Worm (Caenorhabditis elegans) whole organism, L1 larva: ENCODE data around the gene hlh-19.

Experiments used
- C16A3.4 ChIP-seq: fragments of 150-350 bp; optimal IDR thresholded peaks from 2 replicates; lab custom pipeline; 2014; ENCODE audit warnings: missing biosample characterization, missing genetic modification characterization
- F16B12.6 ChIP-seq: fragments of 150-350 bp; optimal IDR thresholded peaks from 2 replicates; lab custom pipeline; 2014; ENCODE audit warnings: missing biosample characterization, missing genetic modification characterization
- Y116A8C.19 ChIP-seq: sonication (generic microtip); optimal IDR thresholded peaks from 2 replicates; lab custom pipeline; 2016; ENCODE audit warnings: missing compliant biosample characterization, missing genetic modification characterization, borderline replicate concordance
- aha-1 ChIP-seq: fragments of 150-350 bp; optimal IDR thresholded peaks from 2 replicates; lab custom pipeline; 2014; ENCODE audit warnings: missing biosample characterization, missing genetic modification characterization
- ceh-82 ChIP-seq, 3 experiments: fragments of 150-350 bp in 1 of 3; sonication (generic microtip) in 2 of 3; optimal IDR thresholded peaks; 2 replicates each; lab custom pipeline; 2014 to 2017; ENCODE audit warnings: missing biosample characterization in 3 of 3, missing genetic modification characterization in 3 of 3
- efl-1 ChIP-seq, 4 experiments: fragments of 150-350 bp; optimal IDR thresholded peaks in 3 of 4; peaks in 1 of 4; 1 replicate in 1 of 4; 2 replicates in 3 of 4; lab custom pipeline; 2014; ENCODE audit warnings: missing biosample characterization in 2 of 4, missing genetic modification characterization in 2 of 4, missing genetic modification reagents in 2 of 4
- egl-13 ChIP-seq: sonication (generic microtip); optimal IDR thresholded peaks from 2 replicates; lab custom pipeline; 2016; ENCODE audit warnings: missing genotype, missing genetic modification reagents, missing genetic modification characterization, missing compliant biosample characterization
- elt-2 ChIP-seq: sonication (generic microtip); optimal IDR thresholded peaks from 2 replicates; lab custom pipeline; 2016; ENCODE audit warnings: missing genetic modification characterization, mild to moderate bottlenecking, inconsistent platforms, missing compliant biosample characterization, missing genetic modification reagents
- fkh-10 ChIP-seq: sonication (generic microtip); optimal IDR thresholded peaks from 2 replicates; lab custom pipeline; 2017; ENCODE audit warnings: missing biosample characterization, missing genetic modification reagents, missing genetic modification characterization
- grh-1 ChIP-seq: fragments of 200-800 bp; sonication (Bioruptor generic); IDR thresholded peaks from 2 replicates; pipeline ENCODE4 v1.3.6; 2022; ENCODE audit warnings: missing genetic modification reagents, missing genetic modification characterization, missing compliant biosample characterization
- hlh-4 ChIP-seq: sonication (generic microtip); optimal IDR thresholded peaks from 2 replicates; lab custom pipeline; 2016; ENCODE audit warnings: mild to moderate bottlenecking, missing genetic modification characterization, missing compliant biosample characterization
- irx-1 ChIP-seq: sonication (generic microtip); optimal IDR thresholded peaks from 2 replicates; lab custom pipeline; 2016; ENCODE audit warnings: missing genetic modification characterization, missing compliant biosample characterization
- lin-35 ChIP-seq, 2 experiments: fragments of 150-350 bp; optimal IDR thresholded peaks; 2 replicates each; lab custom pipeline; 2014; ENCODE audit warnings: missing biosample characterization in 2 of 2, missing genetic modification characterization in 2 of 2, missing genetic modification reagents in 2 of 2
- lir-3 ChIP-seq: sonication (generic microtip); optimal IDR thresholded peaks from 2 replicates; lab custom pipeline; 2016; ENCODE audit warnings: mild to moderate bottlenecking, missing genetic modification characterization, moderate library complexity, missing compliant biosample characterization; ENCODE audit not compliant: poor library complexity
- nhr-11 ChIP-seq: fragments of 150-350 bp; optimal IDR thresholded peaks from 2 replicates; lab custom pipeline; 2014; ENCODE audit warnings: missing biosample characterization, missing genetic modification characterization
- nhr-237 ChIP-seq: fragments of 150-350 bp; optimal IDR thresholded peaks from 2 replicates; lab custom pipeline; 2014; ENCODE audit warnings: missing biosample characterization, missing genetic modification characterization
- nhr-71 ChIP-seq: sonication (generic microtip); optimal IDR thresholded peaks from 2 replicates; lab custom pipeline; 2016; ENCODE audit warnings: mild to moderate bottlenecking, missing genetic modification characterization, moderate library complexity, missing compliant biosample characterization
- nhr-77 ChIP-seq: fragments of 150-350 bp; optimal IDR thresholded peaks from 2 replicates; lab custom pipeline; 2014; ENCODE audit warnings: missing biosample characterization, missing genetic modification characterization
- nhr-90 ChIP-seq: sonication (generic microtip); optimal IDR thresholded peaks from 2 replicates; lab custom pipeline; 2016; ENCODE audit warnings: mild to moderate bottlenecking, missing genetic modification characterization, missing compliant biosample characterization; ENCODE audit not compliant: poor library complexity
- pqm-1 ChIP-seq: sonication (generic microtip); optimal IDR thresholded peaks from 3 replicates; lab custom pipeline; 2017; ENCODE audit warnings: missing biosample characterization, missing genetic modification characterization
- rnt-1 ChIP-seq: sonication (generic microtip); optimal IDR thresholded peaks from 2 replicates; lab custom pipeline; 2016; ENCODE audit warnings: mild to moderate bottlenecking, missing genetic modification characterization, moderate library complexity, missing compliant biosample characterization
- snpc-4 ChIP-seq: fragments of 150-350 bp; optimal IDR thresholded peaks from 2 replicates; lab custom pipeline; 2014; ENCODE audit warnings: missing biosample characterization, missing genetic modification characterization
- snu-23 ChIP-seq: sonication (generic microtip); optimal IDR thresholded peaks from 2 replicates; lab custom pipeline; 2016; ENCODE audit warnings: missing genetic modification characterization, missing compliant biosample characterization
- sox-4 ChIP-seq: sonication (generic microtip); optimal IDR thresholded peaks from 2 replicates; lab custom pipeline; 2016; ENCODE audit warnings: missing genetic modification characterization, missing compliant biosample characterization
- sup-37 ChIP-seq: fragments of 200-800 bp; sonication (Bioruptor generic); optimal IDR thresholded peaks from 2 replicates; lab custom pipeline; 2018; ENCODE audit warnings: mild to moderate bottlenecking, missing genetic modification characterization, missing compliant biosample characterization
- swsn-7 ChIP-seq: sonication (generic microtip); optimal IDR thresholded peaks from 2 replicates; lab custom pipeline; 2016; ENCODE audit warnings: missing genetic modification characterization, missing compliant biosample characterization
- unc-30 ChIP-seq: sonication (generic microtip); optimal IDR thresholded peaks from 2 replicates; lab custom pipeline; 2017; ENCODE audit warnings: missing biosample characterization, missing genetic modification characterization
- unc-86 ChIP-seq: sonication (generic microtip); optimal IDR thresholded peaks from 2 replicates; lab custom pipeline; 2016; ENCODE audit warnings: missing genetic modification characterization, missing compliant biosample characterization
- zip-4 ChIP-seq: fragments of 200-800 bp; sonication (Bioruptor generic); optimal IDR thresholded peaks from 2 replicates; lab custom pipeline; 2018; ENCODE audit warnings: mild to moderate bottlenecking, missing genetic modification characterization, moderate library complexity, missing compliant biosample characterization

The hlh-19 gene

ce11 chrX:573270-573669, 16.2 kb upstream of the hlh-19 start (continued):
- TF ChIP-seq snu-23 (GFP tag; lab: Kevin White, UChicago), result peak; percentile 64
- TF ChIP-seq C16A3.4 (tag; lab: Kevin White, UChicago), result peak; percentile 11
- TF ChIP-seq zip-4 (GFP tag; lab: Kevin White, UChicago), result peak; percentile 95
- peak; percentile 33 for TF ChIP-seq nhr-90
- peak; percentile 41 for TF ChIP-seq fkh-10 (GFP tag; lab: Kevin White, UChicago)
- peak; percentile 69 to 87 (median 87) for TF ChIP-seq ceh-82 (tag; optimal IDR thresholded peaks at IDR 0.05; lab: Kevin White, UChicago)
- TF ChIP-seq Y116A8C.19 (tag; lab: Kevin White, UChicago), result no peak
- peak; percentile 52 for TF ChIP-seq swsn-7
- TF ChIP-seq, all 84 proteins: peak for 37

DNA sequence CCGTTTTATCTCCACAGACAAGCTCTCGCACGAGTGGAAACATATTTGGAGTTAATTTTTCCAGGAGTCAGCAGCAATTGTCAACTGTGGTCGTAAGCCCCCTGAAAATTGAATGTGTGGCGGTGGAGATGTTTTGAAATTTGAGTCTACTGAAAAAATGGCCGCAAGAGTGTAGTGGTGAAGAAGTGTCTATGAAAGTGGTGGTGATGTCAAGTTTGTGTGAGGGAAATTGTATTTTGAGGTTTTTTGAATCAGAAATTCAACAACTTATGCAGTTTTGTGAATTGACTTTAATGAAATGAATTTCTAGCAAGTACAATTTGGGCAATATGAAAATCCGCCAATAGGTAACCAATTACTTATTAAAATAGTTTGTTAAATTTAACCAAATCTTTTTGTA, 15.5 kb upstream of the hlh-19 start, which contains the start of gene mrp-2:
TSS of gene mrp-2 (minus strand) at position 101 of the 400 bp plus-strand sequence.
- TF ChIP-seq grh-1 (GFP tag; lab: Robert Waterston, UW) (no peak), efl-1 (optimal IDR thresholded peaks at IDR 0.05; lab: Kevin White, UChicago) (no peak), efl-1 (GFP tag; optimal IDR thresholded peaks at IDR 0.05 in 1 of 2; lab: Kevin White, UChicago) (peak in 1 of 2 experiments; percentile 53)

- TF ChIP-seq egl-13 (tag; lab: Kevin White, UChicago), result no peak
- TF ChIP-seq snpc-4 (tag; lab: Kevin White, UChicago), result peak; percentile 42
- TF ChIP-seq pqm-1 (tag; lab: Kevin White, UChicago), result no peak
- TF ChIP-seq, all 84 proteins: peak for 1
Measured at ce11 chrX:571367-571766, 14.3 kb upstream of the hlh-19 start.

- TF ChIP-seq nhr-237 (tag; lab: Kevin White, UChicago), result no peak
- TF ChIP-seq irx-1 (tag; lab: Kevin White, UChicago), result no peak
- TF ChIP-seq nhr-11, result no peak
- no peak for TF ChIP-seq nhr-71 (tag; lab: Kevin White, UChicago)
- no peak for TF ChIP-seq lir-3 (tag; lab: Kevin White, UChicago)
- TF ChIP-seq unc-30, result no peak
- TF ChIP-seq rnt-1 (tag; lab: Kevin White, UChicago), result no peak
- no peak for TF ChIP-seq hlh-4 (tag; lab: Kevin White, UChicago)
- no peak for TF ChIP-seq aha-1 (tag; lab: Kevin White, UChicago)
Measured at ce11 chrX:557857-558256, 762 bp upstream of the hlh-19 start, which contains the start of gene nas-38. TSS of gene nas-38 (plus strand) at chrX:558157.

DNA sequence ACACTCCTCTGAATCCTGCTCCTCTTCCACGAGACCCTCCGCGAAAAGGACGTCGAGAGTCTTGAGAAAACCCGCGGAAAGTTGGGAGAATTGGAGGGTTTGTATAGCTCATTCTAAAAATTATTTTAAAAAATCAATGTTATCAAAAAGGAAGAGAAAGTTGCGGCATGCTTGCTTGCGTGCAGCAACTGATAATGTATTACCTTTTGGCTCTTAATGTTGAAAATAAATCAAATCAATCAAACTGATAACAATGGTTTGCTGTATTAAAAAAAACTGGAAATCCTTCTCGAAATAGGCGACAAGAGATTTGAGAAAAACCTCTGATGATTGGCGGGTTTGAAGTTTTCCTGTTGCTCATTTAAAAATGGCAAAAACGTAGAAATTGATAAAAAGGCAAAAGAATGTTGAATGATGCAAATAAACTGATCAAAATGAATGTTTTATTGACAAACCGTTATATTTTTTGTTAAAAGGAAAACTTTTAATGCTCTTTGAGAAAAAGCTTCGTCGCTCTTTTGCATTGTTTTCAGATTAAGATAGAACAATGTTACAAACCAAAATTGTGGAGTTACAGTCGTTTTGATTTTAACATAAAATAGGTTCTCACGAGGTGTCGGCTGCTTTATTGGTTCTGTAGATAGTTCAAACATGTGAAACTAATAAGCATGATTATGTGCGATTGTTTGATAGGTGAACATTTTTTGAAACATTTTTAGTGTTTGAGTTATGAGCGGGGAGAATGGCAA, 1.9 kb downstream of the hlh-19 start:
- TF ChIP-seq nhr-77 (tag; lab: Kevin White, UChicago) (no peak), F16B12.6 (no peak), unc-86 (no peak), elt-2 (peak; percentile 66)

- TF ChIP-seq sox-4 (tag; lab: Kevin White, UChicago), result no peak
- no peak for TF ChIP-seq egl-13 (tag; lab: Kevin White, UChicago)
Measured at ce11 chrX:553875-554274, 3.2 kb downstream of the hlh-19 start, which contains the start of gene F57C12.6. TSS of gene F57C12.6 (minus strand) at chrX:553975.

DNA sequence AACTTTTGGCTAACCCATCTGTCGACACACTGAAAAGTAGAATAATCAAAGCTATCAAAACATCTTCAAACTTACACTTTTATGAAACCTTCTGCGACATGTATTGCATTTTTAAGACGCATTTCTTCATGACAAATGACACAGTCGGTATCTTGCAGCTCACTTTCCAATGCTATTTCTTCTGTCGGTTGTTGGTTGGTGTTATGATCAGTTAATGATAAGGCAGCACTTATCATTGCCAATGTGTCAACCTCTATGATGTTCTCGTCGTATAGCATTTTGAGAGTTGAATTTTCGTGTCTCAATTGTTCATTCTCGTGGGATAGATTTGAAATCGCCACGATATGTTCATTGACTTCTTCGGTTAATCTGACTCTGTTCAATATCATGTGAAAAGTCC, 3.7 kb downstream of the hlh-19 start:
- TF ChIP-seq sup-37 (GFP tag; lab: Kevin White, UChicago) (no peak), irx-1 (tag; lab: Kevin White, UChicago) (no peak), lin-35 (GFP tag; optimal IDR thresholded peaks at IDR 0.05; lab: Kevin White, UChicago) (peak in 1 of 2 experiments; percentile 19)
